Worm (Caenorhabditis elegans): ENCODE data around the gene madf-5.

DNA sequence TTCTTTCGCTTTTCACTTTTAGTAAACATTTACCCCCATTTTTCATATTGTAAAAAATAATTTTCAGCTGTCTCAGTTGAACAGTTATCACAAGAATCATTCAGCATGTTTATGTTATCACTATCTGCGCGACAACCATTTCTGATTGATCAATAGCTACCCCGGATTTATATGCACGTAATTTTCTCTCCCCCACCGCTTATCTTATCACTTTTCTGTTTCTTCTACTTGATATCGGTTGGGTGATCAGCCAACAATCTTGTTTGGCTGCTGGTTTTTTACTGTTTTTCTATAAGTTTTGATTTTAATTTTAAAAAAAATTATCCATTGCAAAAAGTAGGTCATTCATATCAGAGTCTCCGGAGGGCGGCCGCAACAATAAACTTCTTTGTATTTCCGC, 24.4 kb downstream of the madf-5 start:
- no peak for TF ChIP-seq tab-1 (GFP tag; IDR thresholded peaks at IDR 0.05)
- TF ChIP-seq flt-1 (GFP tag; IDR thresholded peaks at IDR 0.05): no peak
- TF ChIP-seq med-1 (GFP tag; optimal IDR thresholded peaks at IDR 0.05; ENCODE audit: insufficient read depth): no peak
- TF ChIP-seq cog-1 (tag; optimal IDR thresholded peaks at IDR 0.05): no peak

Data from whole organism, midembryonic.